Worm (Caenorhabditis elegans): ENCODE results near the gene pipp-4P.

Gene pipp-4P

ce11 chrIII:2786740-2787139, 32.3 kb upstream of the pipp-4P start, which contains the start of gene nduc-2 (continued):
- no peak for TF ChIP-seq him-1 (tag; optimal IDR thresholded peaks at IDR 0.05)
- TF ChIP-seq lin-26 (GFP tag; IDR thresholded peaks at IDR 0.05): no peak
- TF ChIP-seq ets-4 (GFP tag; optimal IDR thresholded peaks at IDR 0.05): no peak
- TF ChIP-seq ceh-91 (GFP tag; IDR thresholded peaks at IDR 0.05): no peak
- TF ChIP-seq lir-1 (GFP tag; conservative IDR thresholded peaks at IDR 0.05): no peak
- no peak for TF ChIP-seq xnd-1 (tag; optimal IDR thresholded peaks at IDR 0.05)
- no peak for TF ChIP-seq nhr-90 (tag; optimal IDR thresholded peaks at IDR 0.05)
- no peak for TF ChIP-seq ztf-26 (tag; optimal IDR thresholded peaks at IDR 0.05)
- no peak for TF ChIP-seq Y53F4B.3 (GFP tag; IDR thresholded peaks at IDR 0.05)
- TF ChIP-seq B0261.1 (tag; optimal IDR thresholded peaks at IDR 0.05): no peak
- no peak for TF ChIP-seq B0035.1 (tag; optimal IDR thresholded peaks at IDR 0.05)
- 0 out of 2 replicates have a peak, but pooled peaks have one; percentile 31 for TF ChIP-seq Y56A3A.18 (GFP tag; IDR thresholded peaks at IDR 0.05)
- no peak for TF ChIP-seq mxl-1 (tag; optimal IDR thresholded peaks at IDR 0.05)
- TF ChIP-seq ceh-27 (GFP tag; optimal IDR thresholded peaks at IDR 0.05): no peak
- peak; percentile 26 for TF ChIP-seq ama-1 (optimal IDR thresholded peaks at IDR 0.05)
- TF ChIP-seq ama-1 (GFP tag; optimal IDR thresholded peaks at IDR 0.05): no peak
- peak; percentile 69 for TF ChIP-seq mcd-1 (GFP tag; IDR thresholded peaks at IDR 0.05)
- no peak for TF ChIP-seq dpl-1 (GFP tag; optimal IDR thresholded peaks at IDR 0.05)
- TF ChIP-seq madf-3 (GFP tag; IDR thresholded peaks at IDR 0.05): peak; percentile 75
- no peak for TF ChIP-seq lsl-1 (GFP tag; optimal IDR thresholded peaks at IDR 0.05)
- TF ChIP-seq F33H1.4 (GFP tag; IDR thresholded peaks at IDR 0.05): no peak
- TF ChIP-seq nfya-2 (GFP tag; IDR thresholded peaks at IDR 0.05): no peak
- TF ChIP-seq egl-18 (GFP tag; IDR thresholded peaks at IDR 0.05): no peak
- 0 out of 2 replicates have a peak, but pooled peaks have one; percentile 54 for TF ChIP-seq attf-6 (GFP tag; IDR thresholded peaks at IDR 0.05)
- TF ChIP-seq madf-8 (GFP tag; conservative IDR thresholded peaks at IDR 0.05): no peak
- TF ChIP-seq hsf-1 (GFP tag; IDR thresholded peaks at IDR 0.05): peak; percentile 60; the same call in 1 of the 2 replicates
- peak; percentile 70; the same call in 1 of the 2 replicates for TF ChIP-seq B0336.3 (GFP tag; IDR thresholded peaks at IDR 0.05)
- no peak for TF ChIP-seq F22D6.2 (tag; optimal IDR thresholded peaks at IDR 0.05)
- TF ChIP-seq ztf-28 (GFP tag; IDR thresholded peaks at IDR 0.05): no peak
- no peak for TF ChIP-seq aptf-2 (GFP tag; conservative IDR thresholded peaks at IDR 0.05)
- no peak for TF ChIP-seq die-1 (tag; optimal IDR thresholded peaks at IDR 0.05)
- TF ChIP-seq F37B4.10 (GFP tag; IDR thresholded peaks at IDR 0.05): no peak
- TF ChIP-seq athp-1 (tag; optimal IDR thresholded peaks at IDR 0.05): no peak
- TF ChIP-seq Y53G8AR.9 (GFP tag; conservative IDR thresholded peaks at IDR 0.05): 0 out of 2 replicates have a peak, but pooled peaks have one; percentile 37
- TF ChIP-seq ztf-3 (GFP tag; optimal IDR thresholded peaks at IDR 0.05): no peak
- TF ChIP-seq nhr-179 (tag; optimal IDR thresholded peaks at IDR 0.05): no peak
- TF ChIP-seq hrde-1 (tag; optimal IDR thresholded peaks at IDR 0.05; ENCODE audit: borderline replicate concordance): no peak
- no peak for TF ChIP-seq hlh-12 (tag; optimal IDR thresholded peaks at IDR 0.05)
- no peak for TF ChIP-seq cebp-1 (GFP tag; IDR thresholded peaks at IDR 0.05)
- no peak for TF ChIP-seq cebp-1 (tag; optimal IDR thresholded peaks at IDR 0.05)
- 0 out of 2 replicates have a peak, but pooled peaks have one; percentile 15 for TF ChIP-seq C17E4.6 (GFP tag; IDR thresholded peaks at IDR 0.05)
- TF ChIP-seq mes-4 (tag; optimal IDR thresholded peaks at IDR 0.05): no peak
- TF ChIP-seq D2030.7 (GFP tag; IDR thresholded peaks at IDR 0.05): 0 out of 2 replicates have a peak, but pooled peaks have one; percentile 10
- no peak for TF ChIP-seq fkh-3 (tag; optimal IDR thresholded peaks at IDR 0.05)
- TF ChIP-seq hmg-20 (GFP tag; IDR thresholded peaks at IDR 0.05): no peak
- TF ChIP-seq ceh-79 (tag; optimal IDR thresholded peaks at IDR 0.05): no peak
- no peak for TF ChIP-seq tbx-9 (tag; optimal IDR thresholded peaks at IDR 0.05; ENCODE audit: borderline replicate concordance)
- TF ChIP-seq rec-8 (tag; optimal IDR thresholded peaks at IDR 0.05): no peak
- TF ChIP-seq pha-4 (tag; optimal IDR thresholded peaks at IDR 0.05): no peak
- TF ChIP-seq rpc-1 (optimal IDR thresholded peaks at IDR 0.05): no peak
- TF ChIP-seq rpc-1 (tag; optimal IDR thresholded peaks at IDR 0.05): no peak

All from whole organism, young adult.